Worm (Caenorhabditis elegans) whole organism, mixed stage, embryonic: ENCODE data around the gene B0365.9.
A peak's percentile ranks its signal among the peaks of the same experiment; 100 is the strongest.

Experiments used
- bed-3 ChIP-seq: fragments of 200-800 bp; sonication (Bioruptor generic); optimal IDR thresholded peaks from 3 replicates; lab custom pipeline; 2018; ENCODE audit warnings: mild to moderate bottlenecking, missing genetic modification characterization, moderate library complexity, missing compliant biosample characterization
- blmp-1 ChIP-seq: fragments of 150-350 bp; optimal IDR thresholded peaks from 2 replicates; lab custom pipeline; 2014; ENCODE audit warnings: missing biosample characterization, missing genetic modification characterization
- ceh-39 ChIP-seq: fragments of 150-350 bp; optimal IDR thresholded peaks from 2 replicates; lab custom pipeline; 2014; ENCODE audit warnings: missing biosample characterization, missing genetic modification characterization
- ceh-83 ChIP-seq: fragments of 200-800 bp; sonication (Bioruptor generic); optimal IDR thresholded peaks from 2 replicates; lab custom pipeline; 2018; ENCODE audit warnings: mild to moderate bottlenecking, missing genetic modification characterization, missing compliant biosample characterization
- ces-1 ChIP-seq: fragments of 150-350 bp; optimal IDR thresholded peaks from 2 replicates; lab custom pipeline; 2014; ENCODE audit warnings: missing biosample characterization, missing genetic modification reagents, missing genetic modification characterization
- cnd-1 ChIP-seq: fragments of 200-800 bp; sonication (Bioruptor generic); optimal IDR thresholded peaks from 2 replicates; lab custom pipeline; 2018; ENCODE audit warnings: mild to moderate bottlenecking, missing genetic modification characterization, missing compliant biosample characterization
- drap-1 ChIP-seq: fragments of 200-800 bp; sonication (Bioruptor generic); optimal IDR thresholded peaks from 3 replicates; lab custom pipeline; 2018; ENCODE audit warnings: mild to moderate bottlenecking, missing genetic modification characterization, missing compliant biosample characterization
- elt-3 ChIP-seq: fragments of 150-350 bp; optimal IDR thresholded peaks from 2 replicates; lab custom pipeline; 2014; ENCODE audit warnings: missing biosample characterization, missing genetic modification characterization
- flh-1 ChIP-seq: fragments of 200-800 bp; sonication (Bioruptor generic); optimal IDR thresholded peaks from 2 replicates; lab custom pipeline; 2018; ENCODE audit warnings: mild to moderate bottlenecking, missing genetic modification characterization, moderate library complexity, missing compliant biosample characterization
- ham-2 ChIP-seq: fragments of 200-800 bp; sonication (Bioruptor generic); optimal IDR thresholded peaks from 2 replicates; lab custom pipeline; 2018; ENCODE audit warnings: mild to moderate bottlenecking, missing genetic modification characterization, missing compliant biosample characterization
- hlh-1 ChIP-seq: fragments of 150-350 bp; optimal IDR thresholded peaks from 2 replicates; lab custom pipeline; 2014; ENCODE audit warnings: missing biosample characterization, missing genetic modification reagents, missing genetic modification characterization
- lin-13 ChIP-seq: fragments of 150-350 bp; optimal IDR thresholded peaks from 2 replicates; lab custom pipeline; 2014; ENCODE audit warnings: missing biosample characterization, missing genetic modification characterization
- lin-32 ChIP-seq: fragments of 200-800 bp; sonication (Bioruptor generic); optimal IDR thresholded peaks from 2 replicates; lab custom pipeline; 2018; ENCODE audit warnings: mild to moderate bottlenecking, missing genetic modification characterization, missing compliant biosample characterization
- lsy-2 ChIP-seq: fragments of 150-350 bp; optimal IDR thresholded peaks from 2 replicates; lab custom pipeline; 2014; ENCODE audit warnings: missing biosample characterization, missing genetic modification characterization
- mep-1 ChIP-seq: fragments of 150-350 bp; optimal IDR thresholded peaks from 2 replicates; lab custom pipeline; 2017; ENCODE audit warnings: missing biosample characterization, missing genetic modification reagents, missing genetic modification characterization, inconsistent platforms
- nhr-12 ChIP-seq: fragments of 150-350 bp; optimal IDR thresholded peaks from 2 replicates; lab custom pipeline; 2014; ENCODE audit warnings: missing biosample characterization, missing genetic modification characterization
- nhr-2 ChIP-seq: fragments of 150-350 bp; optimal IDR thresholded peaks from 2 replicates; lab custom pipeline; 2014; ENCODE audit warnings: missing biosample characterization, missing genetic modification characterization
- nhr-237 ChIP-seq: fragments of 150-350 bp; optimal IDR thresholded peaks from 2 replicates; lab custom pipeline; 2014; ENCODE audit warnings: missing biosample characterization, missing genetic modification characterization
- nhr-28 ChIP-seq: fragments of 150-350 bp; optimal IDR thresholded peaks from 2 replicates; lab custom pipeline; 2014; ENCODE audit warnings: missing biosample characterization, missing genetic modification characterization
- nhr-76 ChIP-seq: sonication (generic microtip); optimal IDR thresholded peaks from 2 replicates; lab custom pipeline; 2017; ENCODE audit warnings: missing biosample characterization, missing genetic modification characterization
- pha-4 ChIP-seq: fragments of 150-350 bp; optimal IDR thresholded peaks from 2 replicates; lab custom pipeline; 2018; ENCODE audit warnings: missing biosample characterization, missing genetic modification reagents, missing genetic modification characterization
- sem-2 ChIP-seq: fragments of 200-800 bp; sonication (Bioruptor generic); optimal IDR thresholded peaks from 2 replicates; lab custom pipeline; 2018; ENCODE audit warnings: mild to moderate bottlenecking, missing genetic modification characterization, missing compliant biosample characterization
- sptf-1 ChIP-seq: sonication (generic microtip); optimal IDR thresholded peaks from 2 replicates; lab custom pipeline; 2017; ENCODE audit warnings: mild to moderate bottlenecking, missing genetic modification characterization, moderate library complexity, missing compliant biosample characterization
- tbx-8 ChIP-seq: fragments of 200-800 bp; sonication (Bioruptor generic); optimal IDR thresholded peaks from 2 replicates; lab custom pipeline; 2018; ENCODE audit warnings: mild to moderate bottlenecking, missing genetic modification characterization, moderate library complexity, missing compliant biosample characterization
- unc-120 ChIP-seq: sonication (generic microtip); optimal IDR thresholded peaks from 2 replicates; lab custom pipeline; 2017; ENCODE audit warnings: missing genetic modification characterization, missing compliant biosample characterization; ENCODE audit not compliant: poor library complexity, severe bottlenecking
- unc-39 ChIP-seq: fragments of 150-350 bp; optimal IDR thresholded peaks from 2 replicates; lab custom pipeline; 2014; ENCODE audit warnings: missing biosample characterization, missing genetic modification characterization
- unc-62 ChIP-seq: fragments of 150-350 bp; optimal IDR thresholded peaks from 2 replicates; lab custom pipeline; 2014; ENCODE audit warnings: missing biosample characterization, missing genetic modification reagents, missing genetic modification characterization
- zip-8 ChIP-seq: fragments of 150-350 bp; optimal IDR thresholded peaks from 2 replicates; lab custom pipeline; 2014; ENCODE audit warnings: missing biosample characterization, missing genetic modification characterization
- ztf-11 ChIP-seq: fragments of 150-350 bp; optimal IDR thresholded peaks from 2 replicates; lab custom pipeline; 2014; ENCODE audit warnings: missing biosample characterization, missing genetic modification characterization

B0365.9 gene

ce11 chrV:13176117-13176753 lies 42.9 kb upstream of the B0365.9 start, which contains the start of gene him-17 (continued):
- TF ChIP-seq lsy-2 (tag; lab: Kevin White, UChicago), result peak; percentile 2
- TF ChIP-seq nhr-2 (tag; lab: Kevin White, UChicago), result no peak

ce11 chrV:13173718-13174117 lies 40.4 kb upstream of the B0365.9 start:
- TF ChIP-seq cnd-1 (tag; lab: Kevin White, UChicago), result no peak
- TF ChIP-seq tbx-8 (GFP tag; lab: Kevin White, UChicago), result no peak
- no peak for TF ChIP-seq nhr-2 (tag; lab: Kevin White, UChicago)
- TF ChIP-seq pha-4 (tag; lab: Kevin White, UChicago), result no peak
- TF ChIP-seq blmp-1 (tag; lab: Kevin White, UChicago), result peak; percentile 20
- TF ChIP-seq ceh-83 (GFP tag; lab: Kevin White, UChicago), result no peak
- no peak for TF ChIP-seq nhr-12 (tag; lab: Kevin White, UChicago)
- no peak for TF ChIP-seq lsy-2 (tag; lab: Kevin White, UChicago)
- no peak for TF ChIP-seq nhr-28 (tag; lab: Kevin White, UChicago)

DNA sequence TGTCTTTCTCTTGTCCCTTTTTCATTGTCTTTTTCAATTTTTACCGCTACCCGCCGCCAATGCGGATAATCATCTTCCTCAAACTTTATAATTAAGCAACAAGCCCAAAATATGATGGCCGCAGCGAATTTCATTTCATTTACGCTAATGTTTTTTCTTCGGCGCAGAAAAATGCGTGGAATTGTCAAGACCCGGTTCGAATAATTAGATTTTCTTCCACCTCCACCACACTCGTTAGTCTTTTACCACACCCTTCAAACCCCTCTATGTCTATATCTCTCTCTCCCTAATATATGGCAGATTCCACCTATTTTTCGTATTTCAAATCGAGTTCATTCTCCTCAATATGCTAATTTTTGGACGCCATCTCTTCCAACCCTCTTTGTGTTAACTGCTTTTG lies 37.1 kb upstream of the B0365.9 start:
- TF ChIP-seq nhr-2 (tag; lab: Kevin White, UChicago) (no peak), ceh-83 (GFP tag; lab: Kevin White, UChicago) (no peak), bed-3 (GFP tag; lab: Kevin White, UChicago) (no peak), ham-2 (no peak), zip-8 (tag; lab: Kevin White, UChicago) (no peak), ces-1 (GFP tag; lab: Kevin White, UChicago) (peak; percentile 82), unc-62 (GFP tag; lab: Kevin White, UChicago) (no peak)

DNA sequence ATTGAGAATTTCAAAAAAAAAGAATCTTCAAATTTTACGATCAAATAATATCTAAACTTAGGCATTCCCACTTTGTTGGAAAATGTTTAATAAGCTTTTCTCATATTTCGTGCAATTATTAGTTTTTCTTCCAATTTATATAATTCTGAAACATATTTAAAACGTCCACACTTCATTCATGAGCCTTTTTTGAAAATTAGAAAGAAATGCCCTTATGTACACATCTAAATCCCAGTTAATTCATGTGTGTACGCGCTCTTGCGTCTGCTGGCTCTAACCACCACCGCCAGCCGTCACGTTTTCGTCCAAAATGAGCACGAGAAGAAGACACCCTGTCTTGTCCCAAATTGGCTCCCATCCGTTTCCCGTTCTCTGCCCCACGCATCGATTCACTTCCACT lies 33.2 kb upstream of the B0365.9 start:
- TF ChIP-seq sem-2 (no peak), flh-1 (GFP tag; lab: Kevin White, UChicago) (no peak), nhr-76 (tag; lab: Kevin White, UChicago) (no peak), unc-39 (tag; lab: Kevin White, UChicago) (no peak), ces-1 (GFP tag; lab: Kevin White, UChicago) (no peak), unc-120 (tag; lab: Kevin White, UChicago) (no peak), sptf-1 (no peak), blmp-1 (tag; lab: Kevin White, UChicago) (no peak), tbx-8 (GFP tag; lab: Kevin White, UChicago) (no peak), lin-13 (tag; lab: Kevin White, UChicago) (no peak)

DNA sequence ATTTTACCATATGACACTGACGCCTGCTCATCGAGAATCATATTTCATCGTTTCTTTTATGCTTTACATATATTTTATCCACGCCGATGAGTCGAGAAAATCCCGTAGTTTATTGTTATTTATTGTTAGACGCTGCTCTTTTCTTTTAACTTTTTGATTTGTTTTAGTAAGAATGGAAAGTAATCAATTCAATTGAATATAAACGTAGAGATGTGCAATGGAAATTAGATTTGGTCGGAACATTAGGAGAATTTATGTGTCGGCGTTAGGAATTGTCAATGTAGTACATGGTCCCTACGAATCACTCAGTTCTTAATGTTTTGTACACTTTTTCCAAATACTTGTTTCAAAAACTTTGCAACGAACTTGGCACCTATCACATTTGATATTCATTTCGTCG lies 31.9 kb upstream of the B0365.9 start:
- peak; percentile 97 for TF ChIP-seq ces-1 (GFP tag; lab: Kevin White, UChicago)
- TF ChIP-seq ceh-39 (tag; lab: Kevin White, UChicago), result no peak

- TF ChIP-seq mep-1 (tag; lab: Kevin White, UChicago) (no peak), nhr-237 (no peak), nhr-76 (tag; lab: Kevin White, UChicago) (no peak), ztf-11 (no peak), hlh-1 (tag; lab: Kevin White, UChicago) (no peak), sptf-1 (no peak), ham-2 (no peak), unc-120 (tag; lab: Kevin White, UChicago) (no peak)
Observed at ce11 chrV:13163841-13164240, 30.5 kb upstream of the B0365.9 start.

- TF ChIP-seq nhr-2 (tag; lab: Kevin White, UChicago) (no peak), ceh-83 (GFP tag; lab: Kevin White, UChicago) (no peak), unc-39 (tag; lab: Kevin White, UChicago) (no peak), sptf-1 (no peak), mep-1 (tag; lab: Kevin White, UChicago) (no peak), drap-1 (GFP tag; lab: Kevin White, UChicago) (no peak), pha-4 (tag; lab: Kevin White, UChicago) (no peak), cnd-1 (tag; lab: Kevin White, UChicago) (no peak), nhr-237 (no peak), ceh-39 (tag; lab: Kevin White, UChicago) (no peak), lin-32 (GFP tag; lab: Kevin White, UChicago) (no peak), ham-2 (no peak), flh-1 (GFP tag; lab: Kevin White, UChicago) (no peak), lin-13 (tag; lab: Kevin White, UChicago) (no peak), blmp-1 (tag; lab: Kevin White, UChicago) (no peak), nhr-76 (tag; lab: Kevin White, UChicago) (no peak), elt-3 (tag; lab: Kevin White, UChicago) (no peak)
Observed at ce11 chrV:13162885-13163284, 29.5 kb upstream of the B0365.9 start.
